Worm (Caenorhabditis elegans): Measurements from ENCODE around the gene Y66D12A.13.

Y66D12A.13 gene

ce11 chrIII:11592096-11592495, 43.9 kb downstream of the Y66D12A.13 start:
- TF ChIP-seq lsy-2 (tag; optimal IDR thresholded peaks at IDR 0.05) (no peak), elt-3 (tag; optimal IDR thresholded peaks at IDR 0.05) (no peak), lin-13 (tag; optimal IDR thresholded peaks at IDR 0.05) (no peak), ceh-83 (GFP tag; optimal IDR thresholded peaks at IDR 0.05) (no peak), nhr-12 (tag; optimal IDR thresholded peaks at IDR 0.05) (no peak), nhr-237 (tag; optimal IDR thresholded peaks at IDR 0.05) (no peak), mls-2 (tag; optimal IDR thresholded peaks at IDR 0.05) (no peak), ztf-11 (tag; optimal IDR thresholded peaks at IDR 0.05) (no peak), M03D4.4 (tag; optimal IDR thresholded peaks at IDR 0.05) (no peak), mep-1 (tag; optimal IDR thresholded peaks at IDR 0.05) (no peak), unc-120 (tag; optimal IDR thresholded peaks at IDR 0.05; ENCODE audit: poor library complexity, severe bottlenecking) (no peak), flh-1 (GFP tag; optimal IDR thresholded peaks at IDR 0.05) (no peak), elt-1 (tag; optimal IDR thresholded peaks at IDR 0.05; ENCODE audit: borderline replicate concordance, insufficient read depth) (no peak), snpc-4 (tag; optimal IDR thresholded peaks at IDR 0.05) (no peak), cnd-1 (tag; optimal IDR thresholded peaks at IDR 0.05) (no peak), tbx-8 (GFP tag; optimal IDR thresholded peaks at IDR 0.05) (no peak), mab-5 (tag; optimal IDR thresholded peaks at IDR 0.05) (no peak)

Data from whole organism, mixed stage, embryonic.